Fruit fly (Drosophila melanogaster): Measurements from ENCODE around the gene CG1998.

Gene CG1998

DNA sequence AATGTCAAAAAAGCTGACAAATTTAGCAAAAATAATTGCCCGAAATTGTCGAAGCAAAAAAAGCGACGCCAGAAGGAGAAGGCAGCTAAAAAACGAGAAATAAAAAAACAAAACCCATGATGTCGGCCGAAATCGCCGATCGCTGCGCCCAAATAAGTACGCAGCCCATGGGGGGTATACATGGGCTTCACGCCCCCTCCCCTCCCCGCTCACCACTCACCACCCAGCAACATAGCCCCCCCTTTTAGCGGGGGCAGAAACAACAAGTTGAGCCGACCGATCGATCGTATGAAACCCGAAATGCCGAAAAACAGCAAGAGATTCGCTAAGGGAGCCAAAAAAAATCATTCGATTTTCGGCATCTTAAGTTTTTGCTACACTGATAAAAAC is 16.9 kb downstream of the CG1998 start:
- TF ChIP-seq toe (GFP tag; optimal IDR thresholded peaks at IDR 0.05) (no peak), CG14711 (tag; optimal IDR thresholded peaks at IDR 0.05) (no peak), bab1 (GFP tag; optimal IDR thresholded peaks at IDR 0.05) (no peak), Clk (GFP tag; optimal IDR thresholded peaks at IDR 0.05) (no peak), tj (GFP tag; optimal IDR thresholded peaks at IDR 0.05) (peak; percentile 96), Mnt (GFP tag; optimal IDR thresholded peaks at IDR 0.05) (no peak), CG7101 (tag; optimal IDR thresholded peaks at IDR 0.05) (no peak), CG1620 (GFP tag; optimal IDR thresholded peaks at IDR 0.05) (no peak), cic (GFP tag; optimal IDR thresholded peaks at IDR 0.05) (no peak), kay (GFP tag; ENCODE audit: borderline replicate concordance) (no peak), CG33017 (tag; optimal IDR thresholded peaks at IDR 0.05) (no peak), pad (GFP tag; optimal IDR thresholded peaks at IDR 0.05) (peak; percentile 39), CG7045 (GFP tag; optimal IDR thresholded peaks at IDR 0.05) (no peak), Hr96 (GFP tag; optimal IDR thresholded peaks at IDR 0.05) (no peak)

DNA sequence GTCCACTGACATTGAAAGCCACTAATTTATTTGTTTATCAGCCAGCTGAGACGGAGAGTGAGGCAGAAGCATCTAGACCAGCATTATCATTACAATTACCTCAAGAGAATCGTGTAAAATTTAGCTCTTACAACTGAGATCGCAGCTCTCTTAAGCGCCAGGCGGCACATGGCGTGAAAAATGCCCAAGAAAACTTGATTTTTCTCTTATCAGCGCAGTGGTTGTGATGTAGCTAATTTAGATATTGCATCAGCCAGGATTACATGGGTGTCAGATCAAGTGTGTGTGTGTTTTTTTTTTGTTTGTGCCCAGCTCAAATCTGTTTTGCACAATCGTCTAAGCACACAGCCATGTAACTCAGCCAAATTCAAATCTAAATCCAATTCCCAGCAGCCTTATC is 17.9 kb downstream of the CG1998 start:
- TF ChIP-seq Mnt (GFP tag; optimal IDR thresholded peaks at IDR 0.05) = peak; percentile 42
- no peak for TF ChIP-seq Hr96 (GFP tag; optimal IDR thresholded peaks at IDR 0.05)

DNA sequence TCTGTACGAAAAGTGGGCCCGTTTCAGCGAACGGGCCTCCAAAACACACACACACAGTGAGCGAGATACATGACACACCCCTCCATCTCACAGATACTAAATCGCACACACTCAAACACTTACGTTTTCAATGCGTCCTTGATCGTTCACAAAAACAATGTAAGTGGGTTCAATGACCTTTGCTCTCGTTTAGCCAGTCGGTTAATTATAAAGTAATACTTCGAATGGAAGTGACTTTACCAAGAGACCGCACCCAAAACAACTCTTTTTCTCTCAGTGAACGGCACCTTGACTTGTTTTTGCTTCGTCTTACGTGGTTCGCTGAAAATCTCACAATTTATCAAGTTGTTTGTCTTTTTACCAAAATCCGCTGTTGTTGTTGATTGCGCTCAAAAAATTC is 18.5 kb downstream of the CG1998 start:
- no peak for TF ChIP-seq toe (GFP tag; optimal IDR thresholded peaks at IDR 0.05)
- TF ChIP-seq CG7045 (GFP tag; optimal IDR thresholded peaks at IDR 0.05) = no peak
- TF ChIP-seq CG14711 (tag; optimal IDR thresholded peaks at IDR 0.05) = no peak
- TF ChIP-seq CG11617 (GFP tag; optimal IDR thresholded peaks at IDR 0.05) = no peak
- TF ChIP-seq ovo (GFP tag; optimal IDR thresholded peaks at IDR 0.05) = no peak
- TF ChIP-seq CG1620 (GFP tag; optimal IDR thresholded peaks at IDR 0.05) = no peak

DNA sequence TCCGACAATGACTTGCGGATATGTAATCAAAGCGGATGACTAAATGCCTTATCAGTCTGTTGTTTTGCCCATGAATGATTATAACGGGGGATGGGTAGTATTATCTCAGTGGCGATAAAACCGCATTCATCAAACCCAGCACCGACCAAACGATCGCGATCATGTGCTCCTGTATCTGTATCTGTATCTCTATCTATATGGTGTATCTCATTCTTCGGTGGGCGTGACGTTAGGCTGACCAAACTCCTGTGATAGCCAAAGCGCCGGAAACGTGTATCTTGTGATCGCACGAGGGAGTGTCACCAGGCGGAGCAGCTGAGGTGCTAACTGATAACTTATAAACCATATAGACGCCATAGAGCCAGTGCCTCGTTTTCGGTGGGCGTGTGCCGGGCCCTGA is 20.1 kb downstream of the CG1998 start:
- TF ChIP-seq bab1 (GFP tag; optimal IDR thresholded peaks at IDR 0.05) (no peak), cnc (optimal IDR thresholded peaks at IDR 0.05) (peak; percentile 15 to 66)

DNA sequence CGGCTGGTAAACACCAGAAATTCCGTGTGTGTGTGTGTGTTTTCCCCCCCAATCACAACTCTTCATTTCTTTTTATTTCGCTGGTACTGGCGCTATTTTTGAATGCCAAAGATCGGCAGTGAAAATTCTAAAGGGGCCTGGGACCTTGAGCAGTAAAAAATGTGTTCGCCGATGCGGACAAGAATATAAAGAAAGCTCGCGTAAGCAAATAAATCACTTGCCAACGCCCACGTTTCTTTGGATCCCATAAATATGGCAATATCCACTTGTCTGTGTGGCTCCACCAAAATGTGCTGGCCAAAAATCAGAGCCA is 20.9 kb downstream of the CG1998 start:
- TF ChIP-seq cic (GFP tag; optimal IDR thresholded peaks at IDR 0.05) (no peak), toe (GFP tag; optimal IDR thresholded peaks at IDR 0.05) (no peak), Crg-1 (GFP tag; optimal IDR thresholded peaks at IDR 0.05) (no peak), cnc (optimal IDR thresholded peaks at IDR 0.05) (no peak), tj (GFP tag; optimal IDR thresholded peaks at IDR 0.05) (no peak), CG7101 (tag; optimal IDR thresholded peaks at IDR 0.05) (no peak), CG11617 (GFP tag; optimal IDR thresholded peaks at IDR 0.05) (no peak)

dm6 chrX:13391174-13392040 is 21.5 kb downstream of the CG1998 start:
- TF ChIP-seq CG7045 (GFP tag; optimal IDR thresholded peaks at IDR 0.05) (no peak), Crg-1 (GFP tag; optimal IDR thresholded peaks at IDR 0.05) (peak; percentile 52), toe (GFP tag; optimal IDR thresholded peaks at IDR 0.05) (no peak), cnc (optimal IDR thresholded peaks at IDR 0.05) (no peak), CG1620 (GFP tag; optimal IDR thresholded peaks at IDR 0.05) (no peak), CG33017 (tag; optimal IDR thresholded peaks at IDR 0.05) (no peak), kay (GFP tag; ENCODE audit: borderline replicate concordance) (no peak), CG14711 (tag; optimal IDR thresholded peaks at IDR 0.05) (peak; percentile 48), CG5204 (GFP tag; optimal IDR thresholded peaks at IDR 0.05) (no peak), Mnt (GFP tag; optimal IDR thresholded peaks at IDR 0.05) (no peak), CG12768 (GFP tag; optimal IDR thresholded peaks at IDR 0.05) (no peak), Hr96 (GFP tag; optimal IDR thresholded peaks at IDR 0.05) (no peak), CG7101 (tag; optimal IDR thresholded peaks at IDR 0.05) (peak; percentile 53), Clk (GFP tag; optimal IDR thresholded peaks at IDR 0.05) (no peak), bab1 (GFP tag; optimal IDR thresholded peaks at IDR 0.05) (peak; percentile 69), ovo (GFP tag; optimal IDR thresholded peaks at IDR 0.05) (no peak), tj (GFP tag; optimal IDR thresholded peaks at IDR 0.05) (peak; percentile 89), pad (GFP tag; optimal IDR thresholded peaks at IDR 0.05) (peak; percentile 42), CG11617 (GFP tag; optimal IDR thresholded peaks at IDR 0.05) (no peak), cic (GFP tag; optimal IDR thresholded peaks at IDR 0.05) (no peak)

DNA sequence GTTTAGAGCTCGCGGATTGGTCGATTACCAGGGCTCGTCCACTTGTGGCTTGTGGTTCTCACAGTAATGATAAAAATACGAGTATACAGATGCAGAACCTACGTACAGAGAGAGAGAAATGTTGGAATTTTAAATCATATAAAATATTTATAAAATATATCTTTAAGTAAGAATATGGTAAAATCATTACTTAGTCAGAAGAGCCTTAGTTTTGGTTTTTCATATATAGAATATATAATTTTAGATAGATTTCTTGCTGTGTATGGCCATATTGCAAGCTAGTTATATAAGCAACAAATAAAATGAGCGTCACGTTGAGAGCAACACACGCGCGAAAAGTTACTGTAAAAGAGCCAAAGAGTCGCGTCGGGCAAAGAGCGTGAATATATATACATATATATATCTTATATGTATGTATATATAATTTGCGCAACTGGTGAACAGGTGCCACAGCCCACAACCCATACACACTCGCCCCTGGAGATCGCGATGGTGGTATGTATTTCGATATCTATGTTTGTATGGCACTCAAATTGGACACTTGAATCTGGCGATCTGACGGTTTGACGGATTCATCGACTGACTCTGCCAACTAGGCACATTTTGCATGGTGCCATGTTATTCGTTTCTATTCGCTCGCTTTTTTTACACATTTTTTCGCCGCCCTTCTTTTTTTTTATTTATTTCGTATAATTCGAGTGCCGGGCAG is 22.3 kb downstream of the CG1998 start:
- TF ChIP-seq CG14711 (tag; optimal IDR thresholded peaks at IDR 0.05) (peak; percentile 91), kay (GFP tag; ENCODE audit: borderline replicate concordance) (no peak), CG33017 (tag; optimal IDR thresholded peaks at IDR 0.05) (peak; percentile 83), ovo (GFP tag; optimal IDR thresholded peaks at IDR 0.05) (peak; percentile 34), toe (GFP tag; optimal IDR thresholded peaks at IDR 0.05) (no peak), CG7045 (GFP tag; optimal IDR thresholded peaks at IDR 0.05) (peak; percentile 69), CG11617 (GFP tag; optimal IDR thresholded peaks at IDR 0.05) (peak; percentile 72), CG1620 (GFP tag; optimal IDR thresholded peaks at IDR 0.05) (no peak), CG7101 (tag; optimal IDR thresholded peaks at IDR 0.05) (peak; percentile 91), pad (GFP tag; optimal IDR thresholded peaks at IDR 0.05) (peak; percentile 72), CG5204 (GFP tag; optimal IDR thresholded peaks at IDR 0.05) (no peak), tj (GFP tag; optimal IDR thresholded peaks at IDR 0.05) (peak; percentile 91), bab1 (GFP tag; optimal IDR thresholded peaks at IDR 0.05) (peak; percentile 97), CG12768 (GFP tag; optimal IDR thresholded peaks at IDR 0.05) (peak; percentile 17)
